Fruit fly (Drosophila melanogaster): ENCODE results near the gene alpha-Est2.
A peak's percentile ranks its signal among the peaks of the same experiment; 100 is the strongest.

- TF ChIP-seq br (GFP tag; optimal IDR thresholded peaks at IDR 0.05): peak; percentile 33
- TF ChIP-seq dsf (GFP tag; optimal IDR thresholded peaks at IDR 0.05; ENCODE audit: borderline replicate concordance): no peak
- TF ChIP-seq ey (GFP tag; optimal IDR thresholded peaks at IDR 0.05): no peak
- TF ChIP-seq CG32264 (GFP tag; optimal IDR thresholded peaks at IDR 0.05): no peak
- no peak for TF ChIP-seq pan (optimal IDR thresholded peaks at IDR 0.05)
- no peak for TF ChIP-seq usp (GFP tag; optimal IDR thresholded peaks at IDR 0.05)
- no peak for TF ChIP-seq Hnf4 (GFP tag; optimal IDR thresholded peaks at IDR 0.05)
- TF ChIP-seq brk (GFP tag; optimal IDR thresholded peaks at IDR 0.05): no peak
- no peak for TF ChIP-seq Abd-B (GFP tag; optimal IDR thresholded peaks at IDR 0.05)
- TF ChIP-seq sage (GFP tag; optimal IDR thresholded peaks at IDR 0.05): no peak
Observed at dm6 chr3R:7497488-7497887, 44.1 kb upstream of the alpha-Est2 start.
